Worm (Caenorhabditis elegans): ENCODE data around the gene lgc-12.

lgc-12 gene

ce11 chrIII:7557930-7558470, 4.0 kb upstream of the lgc-12 start:
- TF ChIP-seq pqm-1 (tag; optimal IDR thresholded peaks at IDR 0.05): no peak
- TF ChIP-seq ahr-1 (tag; optimal IDR thresholded peaks at IDR 0.05): no peak
- TF ChIP-seq fkh-10 (GFP tag; optimal IDR thresholded peaks at IDR 0.05): no peak
- TF ChIP-seq F13H6.1 (tag; optimal IDR thresholded peaks at IDR 0.05): no peak
- TF ChIP-seq nhr-232 (tag; optimal IDR thresholded peaks at IDR 0.05): no peak
- no peak for TF ChIP-seq ceh-18 (tag; optimal IDR thresholded peaks at IDR 0.05)
- no peak for TF ChIP-seq syd-9 (tag; optimal IDR thresholded peaks at IDR 0.05)
- TF ChIP-seq ttx-3 (tag; optimal IDR thresholded peaks at IDR 0.05): no peak
- TF ChIP-seq ceh-48 (tag; optimal IDR thresholded peaks at IDR 0.05): no peak
- no peak for TF ChIP-seq hlh-15 (tag; optimal IDR thresholded peaks at IDR 0.05)
- TF ChIP-seq pag-3 (tag; optimal IDR thresholded peaks at IDR 0.05; ENCODE audit: borderline replicate concordance): no peak

DNA sequence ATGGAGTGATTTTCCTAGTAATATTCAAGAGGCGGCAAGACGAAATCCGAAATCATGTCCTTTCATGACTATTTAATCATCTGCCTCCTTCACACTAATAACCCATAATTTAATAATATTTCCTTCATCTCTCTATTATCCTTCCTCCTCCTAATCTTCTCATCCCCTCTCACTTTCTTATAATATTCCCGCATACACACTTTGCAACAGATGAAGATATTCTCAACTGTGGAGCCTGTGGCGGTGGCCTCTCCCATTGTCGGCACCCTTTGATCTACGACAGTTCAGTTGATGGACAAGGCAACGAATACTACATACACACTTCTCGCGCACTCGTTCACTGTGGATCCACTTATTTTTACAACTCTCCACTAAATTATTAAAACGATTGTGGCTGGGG, 3.3 kb upstream of the lgc-12 start:
- TF ChIP-seq unc-42 (tag; optimal IDR thresholded peaks at IDR 0.05): peak; percentile 77
- TF ChIP-seq Y22D7AL.16 (tag; optimal IDR thresholded peaks at IDR 0.05): no peak
- peak; percentile 78 for TF ChIP-seq unc-55 (GFP tag; optimal IDR thresholded peaks at IDR 0.05)
- no peak for TF ChIP-seq ceh-45 (GFP tag; IDR thresholded peaks at IDR 0.05)
- no peak for TF ChIP-seq hlh-15 (tag; optimal IDR thresholded peaks at IDR 0.05)
- no peak for TF ChIP-seq syd-9 (tag; optimal IDR thresholded peaks at IDR 0.05)

- peak; percentile 73 for TF ChIP-seq ceh-18 (tag; optimal IDR thresholded peaks at IDR 0.05)
- peak; percentile 99 for TF ChIP-seq unc-55 (GFP tag; optimal IDR thresholded peaks at IDR 0.05)
- TF ChIP-seq ceh-22 (tag; optimal IDR thresholded peaks at IDR 0.05): no peak
- TF ChIP-seq tbx-2 (tag; optimal IDR thresholded peaks at IDR 0.05): peak; percentile 26
- peak; percentile 55 for TF ChIP-seq rnt-1 (tag; optimal IDR thresholded peaks at IDR 0.05)
- TF ChIP-seq elt-4 (tag; optimal IDR thresholded peaks at IDR 0.05): no peak
Measured at ce11 chrIII:7559869-7560268, 2.1 kb upstream of the lgc-12 start.

- TF ChIP-seq unc-55 (GFP tag; optimal IDR thresholded peaks at IDR 0.05) (no peak), pha-2 (tag; optimal IDR thresholded peaks at IDR 0.05) (no peak), ceh-6 (GFP tag; optimal IDR thresholded peaks at IDR 0.05) (no peak), ets-4 (tag; optimal IDR thresholded peaks at IDR 0.05) (no peak), nhr-232 (tag; optimal IDR thresholded peaks at IDR 0.05) (no peak), pag-3 (tag; optimal IDR thresholded peaks at IDR 0.05; ENCODE audit: borderline replicate concordance) (no peak), dmd-4 (tag; optimal IDR thresholded peaks at IDR 0.05; ENCODE audit: borderline replicate concordance) (no peak), rnt-1 (tag; optimal IDR thresholded peaks at IDR 0.05) (no peak), K02D7.2 (tag; optimal IDR thresholded peaks at IDR 0.05) (no peak), nfya-1 (tag; optimal IDR thresholded peaks at IDR 0.05) (no peak), tbx-2 (tag; optimal IDR thresholded peaks at IDR 0.05) (no peak), mec-3 (tag; optimal IDR thresholded peaks at IDR 0.05; ENCODE audit: borderline replicate concordance) (no peak), C38D4.7 (GFP tag; optimal IDR thresholded peaks at IDR 0.05) (no peak), elt-4 (tag; optimal IDR thresholded peaks at IDR 0.05) (no peak), unc-86 (tag; optimal IDR thresholded peaks at IDR 0.05) (no peak), lim-6 (tag; optimal IDR thresholded peaks at IDR 0.05) (no peak)
Measured at ce11 chrIII:7565247-7565646, 3.3 kb downstream of the lgc-12 start, which contains the start of gene ttr-8. Gene ttr-8 (minus strand): TSS chrIII:7565347.

- TF ChIP-seq gmeb-2 (tag; optimal IDR thresholded peaks at IDR 0.05): no peak
- no peak for TF ChIP-seq sox-4 (tag; optimal IDR thresholded peaks at IDR 0.05)
- TF ChIP-seq sdc-2 (tag; optimal IDR thresholded peaks at IDR 0.05): no peak
- no peak for TF ChIP-seq ttx-3 (tag; optimal IDR thresholded peaks at IDR 0.05)
- no peak for TF ChIP-seq F13H6.1 (tag; optimal IDR thresholded peaks at IDR 0.05)
- no peak for TF ChIP-seq hlh-15 (tag; optimal IDR thresholded peaks at IDR 0.05)
- no peak for TF ChIP-seq pat-9 (tag; optimal IDR thresholded peaks at IDR 0.05)
- no peak for TF ChIP-seq C38D4.7 (GFP tag; optimal IDR thresholded peaks at IDR 0.05)
- no peak for TF ChIP-seq pros-1 (tag; optimal IDR thresholded peaks at IDR 0.05)
- TF ChIP-seq ceh-22 (tag; optimal IDR thresholded peaks at IDR 0.05): no peak
- TF ChIP-seq che-1 (tag; optimal IDR thresholded peaks at IDR 0.05): no peak
- TF ChIP-seq unc-55 (GFP tag; optimal IDR thresholded peaks at IDR 0.05): no peak
- TF ChIP-seq ceh-31 (tag; optimal IDR thresholded peaks at IDR 0.05): no peak
- no peak for TF ChIP-seq mec-3 (tag; optimal IDR thresholded peaks at IDR 0.05; ENCODE audit: borderline replicate concordance)
- no peak for TF ChIP-seq nhr-232 (tag; optimal IDR thresholded peaks at IDR 0.05)
- TF ChIP-seq fax-1 (tag; optimal IDR thresholded peaks at IDR 0.05): no peak
- no peak for TF ChIP-seq K02D7.2 (tag; optimal IDR thresholded peaks at IDR 0.05)
- no peak for TF ChIP-seq pha-4 (tag; optimal IDR thresholded peaks at IDR 0.05)
- TF ChIP-seq npax-4 (tag; optimal IDR thresholded peaks at IDR 0.05): no peak
Measured at ce11 chrIII:7566098-7566497, 4.1 kb downstream of the lgc-12 start, which contains the start of gene ttr-32. Gene ttr-32 (plus strand): TSS chrIII:7566411.
